Worm (Caenorhabditis elegans): ENCODE measurements around the gene F43C9.2.

ce11 chrX:4787525-4787924 is 4.1 kb downstream of the F43C9.2 start:
- TF ChIP-seq ama-1 (optimal IDR thresholded peaks at IDR 0.05) (no peak), B0310.2 (tag; optimal IDR thresholded peaks at IDR 0.05) (no peak), sea-1 (GFP tag; conservative IDR thresholded peaks at IDR 0.05) (no peak), scrt-1 (GFP tag; IDR thresholded peaks at IDR 0.05) (no peak), F13C5.2 (tag; optimal IDR thresholded peaks at IDR 0.05) (no peak), tra-4 (tag; optimal IDR thresholded peaks at IDR 0.05) (no peak), aly-1 (tag; optimal IDR thresholded peaks at IDR 0.05) (no peak), flt-1 (GFP tag; IDR thresholded peaks at IDR 0.05) (no peak), hnd-1 (tag; optimal IDR thresholded peaks at IDR 0.05) (no peak), ceh-13 (GFP tag; optimal IDR thresholded peaks at IDR 0.05) (no peak), ceh-36 (tag; optimal IDR thresholded peaks at IDR 0.05) (no peak), ets-7 (tag; optimal IDR thresholded peaks at IDR 0.05) (no peak), pes-1 (GFP tag; IDR thresholded peaks at IDR 0.05) (no peak), hmbx-1 (tag; optimal IDR thresholded peaks at IDR 0.05) (no peak)

Measured in whole organism, early embryonic.